Fruit fly (Drosophila melanogaster) whole organism, embryonic: ENCODE results near the gene svr.

ENCODE experiments used
- BtbVII ChIP-seq: fragments of 200-800 bp; sonication (Bioruptor generic); optimal IDR thresholded peaks from 3 replicates; lab custom pipeline; 2017; ENCODE audit warnings: missing biosample characterization, mild to moderate bottlenecking, missing genetic modification characterization
- CG7928 ChIP-seq: fragments of 200-800 bp; sonication (Bioruptor generic); optimal IDR thresholded peaks from 2 replicates; lab custom pipeline; 2017; ENCODE audit warnings: missing biosample characterization, mild to moderate bottlenecking, missing genetic modification characterization
- CG8281 ChIP-seq: fragments of 200-800 bp; sonication (Bioruptor generic); optimal IDR thresholded peaks from 2 replicates; lab custom pipeline; 2018; ENCODE audit warnings: missing biosample characterization, mild to moderate bottlenecking, missing genetic modification characterization, moderate library complexity
- Chrac-16 ChIP-seq: fragments of 200-800 bp; sonication (Bioruptor generic); optimal IDR thresholded peaks from 3 replicates; lab custom pipeline; 2016; ENCODE audit warnings: missing biosample characterization, missing genetic modification characterization
- Dek ChIP-seq: fragments of 200-800 bp; sonication (Bioruptor generic); optimal IDR thresholded peaks from 3 replicates; lab custom pipeline; 2019; ENCODE audit warnings: missing biosample characterization, mild to moderate bottlenecking, missing genetic modification characterization, moderate library complexity
- Gug ChIP-seq: fragments of 200-800 bp; sonication (Bioruptor generic); IDR thresholded peaks from 4 replicates; pipeline ENCODE4 v1.3.6; 2022; ENCODE audit warnings: missing biosample characterization, missing genetic modification characterization
- Nf-YA ChIP-seq: fragments of 200-800 bp; sonication (Bioruptor generic); IDR thresholded peaks from 2 replicates; pipeline ENCODE4 v1.3.6; 2022; ENCODE audit warnings: missing biosample characterization, missing genetic modification characterization
- Trl ChIP-seq, 3 experiments: fragments of >200 bp in 2 of 3; fragments of 200-800 bp in 1 of 3; sonication (Bioruptor generic) in 1 of 3; optimal IDR thresholded peaks; 2 replicates in 1 of 3; 3 replicates in 2 of 3; lab custom pipeline; 2016 to 2017; ENCODE audit warnings: missing biosample characterization in 1 of 3, missing genetic modification characterization in 1 of 3
- bbx ChIP-seq: fragments of 200-800 bp; sonication (Bioruptor generic); IDR thresholded peaks from 2 replicates; pipeline ENCODE4 v1.3.6; 2022; ENCODE audit warnings: missing biosample characterization, missing genetic modification characterization; ENCODE audit not compliant: partially characterized antibody
- bigmax ChIP-seq: fragments of 200-800 bp; sonication (Bioruptor generic); optimal IDR thresholded peaks from 2 replicates; lab custom pipeline; 2018; ENCODE audit warnings: missing biosample characterization, mild to moderate bottlenecking, missing genetic modification characterization
- dpn ChIP-seq, 2 experiments: fragments of 200-800 bp; sonication (Bioruptor generic); optimal IDR thresholded peaks; 3 replicates each; lab custom pipeline; 2016; ENCODE audit warnings: missing biosample characterization in 2 of 2, missing genetic modification characterization in 2 of 2
- gsb-n ChIP-seq: fragments of 200-800 bp; sonication (Bioruptor generic); optimal IDR thresholded peaks from 3 replicates; lab custom pipeline; 2018; ENCODE audit warnings: missing biosample characterization, mild to moderate bottlenecking, missing genetic modification characterization
- lov ChIP-seq, 2 experiments: fragments of 200-800 bp in 1 of 2; fragments of >200 bp in 1 of 2; sonication (Bioruptor generic) in 1 of 2; IDR thresholded peaks in 1 of 2; optimal IDR thresholded peaks in 1 of 2; 2 replicates in 1 of 2; 3 replicates in 1 of 2; pipeline versions ENCODE4 v1.3.6 to Lab custom; 2017 to 2022; ENCODE audit warnings: missing biosample characterization in 1 of 2, missing genetic modification characterization in 1 of 2
- zf30C ChIP-seq: fragments of 200-800 bp; sonication (Bioruptor generic); optimal IDR thresholded peaks from 3 replicates; lab custom pipeline; 2018; ENCODE audit warnings: missing biosample characterization, mild to moderate bottlenecking, missing genetic modification characterization

dm6 chrX:526479-527071, 30.3 kb downstream of the svr start:
- TF ChIP-seq CG8281 (tag; lab: Kevin White, UChicago) = no peak
- TF ChIP-seq lov (optimal IDR thresholded peaks at IDR 0.05; lab: Kevin White, UChicago) = no peak
- TF ChIP-seq lov (GFP tag; IDR thresholded peaks at IDR 0.05; lab: Robert Waterston, UW) = peak; percentile 72; the same call in 1 of the 3 replicates
- TF ChIP-seq BtbVII (GFP tag; lab: Kevin White, UChicago) = no peak
- peak; percentile 77 for TF ChIP-seq Chrac-16
- peak; percentile 95 for TF ChIP-seq zf30C (GFP tag; lab: Kevin White, UChicago)
- peak; percentile 17 to 30 for TF ChIP-seq dpn (GFP tag; optimal IDR thresholded peaks at IDR 0.05; lab: Kevin White, UChicago)
- TF ChIP-seq CG7928 = no peak
- no peak for TF ChIP-seq Nf-YA
- TF ChIP-seq bigmax (GFP tag; lab: Kevin White, UChicago) = no peak
- no peak for TF ChIP-seq bbx
- TF ChIP-seq Dek (tag; lab: Kevin White, UChicago) = no peak
- TF ChIP-seq Gug (GFP tag; lab: Robert Waterston, UW) = no peak
- peak; percentile 69 for TF ChIP-seq gsb-n (tag; lab: Kevin White, UChicago)
- TF ChIP-seq Trl (optimal IDR thresholded peaks at IDR 0.05; lab: Kevin White, UChicago) = no peak
- peak; percentile 76 for TF ChIP-seq Trl (GFP tag; optimal IDR thresholded peaks at IDR 0.05; lab: Kevin White, UChicago)
